Worm (Caenorhabditis elegans): ENCODE results near the gene sds-22.

- TF ChIP-seq pqm-1 (tag; optimal IDR thresholded peaks at IDR 0.05) (no peak), ama-1 (optimal IDR thresholded peaks at IDR 0.05) (no peak), elt-2 (tag; optimal IDR thresholded peaks at IDR 0.05) (no peak), nhr-237 (tag; optimal IDR thresholded peaks at IDR 0.05) (no peak), aly-2 (tag; optimal IDR thresholded peaks at IDR 0.05) (no peak), egl-27 (tag; optimal IDR thresholded peaks at IDR 0.05) (no peak), fkh-10 (GFP tag; optimal IDR thresholded peaks at IDR 0.05) (no peak), zag-1 (tag; optimal IDR thresholded peaks at IDR 0.05) (no peak), ZK546.5 (tag; optimal IDR thresholded peaks at IDR 0.05) (no peak), fos-1 (tag; optimal IDR thresholded peaks at IDR 0.05) (no peak), unc-62 (GFP tag; optimal IDR thresholded peaks at IDR 0.05) (no peak), nhr-77 (tag; optimal IDR thresholded peaks at IDR 0.05) (no peak)
Observed at ce11 chrII:7827883-7828282, 30.3 kb upstream of the sds-22 start.

Data from whole organism, L3 larva.